Worm (Caenorhabditis elegans) whole organism, L4/young adult: ENCODE results near the gene flp-25.

Experiments
- dao-5 ChIP-seq: sonication (generic microtip); optimal IDR thresholded peaks from 2 replicates; lab custom pipeline; 2016; ENCODE audit warnings: missing genotype, missing genetic modification characterization, moderate library complexity, missing compliant biosample characterization
- him-1 ChIP-seq: sonication (generic microtip); optimal IDR thresholded peaks from 2 replicates; lab custom pipeline; 2016; ENCODE audit warnings: missing genotype, missing genetic modification reagents, missing genetic modification characterization, missing compliant biosample characterization

DNA sequence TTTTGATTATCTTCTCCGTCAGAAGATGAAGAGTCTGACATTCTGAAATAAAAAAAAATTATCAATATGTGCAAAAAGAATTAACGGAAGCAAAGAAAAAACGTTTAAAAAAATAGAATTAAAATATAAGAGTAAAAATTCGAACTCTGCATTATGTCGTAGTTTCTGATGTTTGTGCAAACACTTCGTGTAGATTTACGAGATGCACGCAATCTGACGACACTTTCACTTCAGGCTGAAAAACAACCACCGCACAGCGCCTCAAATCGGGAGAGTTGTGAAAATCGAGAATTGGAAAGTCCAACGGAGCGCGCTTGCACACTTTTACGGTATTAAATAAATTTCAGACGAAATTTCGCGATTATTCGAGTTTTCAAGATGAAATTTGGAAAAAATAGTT, 45.3 kb downstream of the flp-25 start, which contains the start of gene T26G10.1:
- TF ChIP-seq dao-5 (tag; lab: Kevin White, UChicago) (no peak), him-1 (tag; lab: Kevin White, UChicago) (no peak)
